Fruit fly (Drosophila melanogaster) whole organism, prepupa: ENCODE results near the gene Larp7.

Experiments used
- Blimp-1 ChIP-seq: fragments of 200-800 bp; sonication (Bioruptor generic); optimal IDR thresholded peaks from 3 replicates; lab custom pipeline; 2017; ENCODE audit warnings: missing biosample characterization, missing genetic modification characterization, mild to moderate bottlenecking, moderate library complexity, missing genetic modification reagents
- CG10631 ChIP-seq: fragments of 200-800 bp; sonication (Bioruptor generic); optimal IDR thresholded peaks from 2 replicates; lab custom pipeline; 2016; ENCODE audit warnings: missing biosample characterization, missing genetic modification characterization
- CG10669 ChIP-seq: fragments of 200-800 bp; sonication (Bioruptor generic); optimal IDR thresholded peaks from 3 replicates; lab custom pipeline; 2018; ENCODE audit warnings: missing biosample characterization, mild to moderate bottlenecking, missing genetic modification characterization, moderate library complexity
- CG15336 ChIP-seq: fragments of 200-800 bp; sonication (Bioruptor generic); IDR thresholded peaks from 2 replicates; pipeline ENCODE4 v1.3.6; 2022; ENCODE audit warnings: missing biosample characterization, missing genetic modification characterization
- CG16779 ChIP-seq: fragments of 200-800 bp; sonication (Bioruptor generic); optimal IDR thresholded peaks from 3 replicates; lab custom pipeline; 2017; ENCODE audit warnings: missing biosample characterization, mild to moderate bottlenecking, missing genetic modification characterization
- CG3032 ChIP-seq: fragments of 200-800 bp; optimal IDR thresholded peaks from 2 replicates; lab custom pipeline; 2019; ENCODE audit warnings: missing biosample characterization, mild to moderate bottlenecking, missing genetic modification characterization, moderate library complexity
- CG31627 ChIP-seq: fragments of 200-800 bp; sonication (Bioruptor generic); optimal IDR thresholded peaks from 3 replicates; lab custom pipeline; 2016; ENCODE audit warnings: missing biosample characterization, missing genetic modification characterization
- CG4318 ChIP-seq: fragments of 200-800 bp; sonication (Bioruptor generic); optimal IDR thresholded peaks from 3 replicates; lab custom pipeline; 2017; ENCODE audit warnings: missing biosample characterization, mild to moderate bottlenecking, missing genetic modification characterization
- CG6276 ChIP-seq: fragments of 200-800 bp; sonication (Bioruptor generic); optimal IDR thresholded peaks from 2 replicates; lab custom pipeline; 2017; ENCODE audit warnings: missing biosample characterization, mild to moderate bottlenecking, missing genetic modification characterization
- CG6808 ChIP-seq: fragments of 200-800 bp; sonication (Bioruptor generic); optimal IDR thresholded peaks from 3 replicates; lab custom pipeline; 2017; ENCODE audit warnings: missing biosample characterization, missing genetic modification characterization, mild to moderate bottlenecking, moderate library complexity, missing genetic modification reagents
- CG6854 ChIP-seq: fragments of 200-800 bp; sonication (Bioruptor generic); optimal IDR thresholded peaks from 2 replicates; lab custom pipeline; 2017; ENCODE audit warnings: missing biosample characterization, mild to moderate bottlenecking, missing genetic modification characterization
- CG7368 ChIP-seq: fragments of 200-800 bp; sonication (Bioruptor generic); optimal IDR thresholded peaks from 3 replicates; lab custom pipeline; 2016; ENCODE audit warnings: missing biosample characterization, missing genetic modification characterization
- CG8119 ChIP-seq: fragments of 200-800 bp; sonication (Bioruptor generic); IDR thresholded peaks from 3 replicates; pipeline ENCODE4 v1.3.6; 2022; ENCODE audit warnings: missing biosample characterization, missing genetic modification characterization
- CG9139 ChIP-seq: fragments of 200-800 bp; sonication (Bioruptor generic); optimal IDR thresholded peaks from 3 replicates; lab custom pipeline; 2017; ENCODE audit warnings: missing biosample characterization, mild to moderate bottlenecking, missing genetic modification characterization
- Eip78C ChIP-seq: fragments of 200-800 bp; sonication (Bioruptor generic); peaks from one replicate; lab custom pipeline; 2016; ENCODE audit warnings: missing biosample characterization, missing genetic modification characterization
- Eip93F ChIP-seq: fragments of 200-800 bp; sonication (Bioruptor generic); optimal IDR thresholded peaks from 2 replicates; lab custom pipeline; 2016; ENCODE audit warnings: missing biosample characterization, mild to moderate bottlenecking, missing genetic modification characterization
- Gug ChIP-seq: fragments of 200-800 bp; sonication (Bioruptor generic); IDR thresholded peaks from 2 replicates; pipeline ENCODE4 v1.3.6; 2022; ENCODE audit warnings: missing biosample characterization, missing genetic modification characterization
- Hr39 ChIP-seq: fragments of 200-800 bp; sonication (Bioruptor generic); optimal IDR thresholded peaks from 2 replicates; lab custom pipeline; 2016; ENCODE audit warnings: missing biosample characterization, missing genetic modification characterization
- Met ChIP-seq: fragments of 200-800 bp; sonication (Bioruptor generic); optimal IDR thresholded peaks from 3 replicates; lab custom pipeline; 2016; ENCODE audit warnings: missing biosample characterization, missing genetic modification characterization
- Sox102F ChIP-seq: fragments of 200-800 bp; sonication (Bioruptor generic); optimal IDR thresholded peaks from 2 replicates; lab custom pipeline; 2016; ENCODE audit warnings: missing biosample characterization, mild to moderate bottlenecking, missing genetic modification characterization
- Sox14 ChIP-seq: fragments of 200-800 bp; sonication (Bioruptor generic); optimal IDR thresholded peaks from 3 replicates; lab custom pipeline; 2016; ENCODE audit warnings: missing biosample characterization, missing genetic modification characterization
- achi ChIP-seq: fragments of 200-800 bp; sonication (Bioruptor generic); optimal IDR thresholded peaks from 3 replicates; lab custom pipeline; 2016; ENCODE audit warnings: missing biosample characterization, missing genetic modification characterization
- acj6 ChIP-seq: fragments of 200-800 bp; sonication (Bioruptor generic); optimal IDR thresholded peaks from 3 replicates; lab custom pipeline; 2016; ENCODE audit warnings: missing biosample characterization, missing genetic modification characterization
- cyc ChIP-seq: fragments of 200-800 bp; sonication (Bioruptor generic); optimal IDR thresholded peaks from 3 replicates; lab custom pipeline; 2016; ENCODE audit warnings: missing biosample characterization, missing genetic modification characterization
- dac ChIP-seq: fragments of 200-800 bp; sonication (Bioruptor generic); optimal IDR thresholded peaks from 2 replicates; lab custom pipeline; 2017; ENCODE audit warnings: missing biosample characterization, mild to moderate bottlenecking, missing genetic modification characterization
- dsx ChIP-seq: fragments of 200-800 bp; optimal IDR thresholded peaks from 3 replicates; lab custom pipeline; 2019; ENCODE audit warnings: missing biosample characterization, mild to moderate bottlenecking, missing genetic modification characterization, moderate library complexity; ENCODE audit not compliant: poor library complexity, severe bottlenecking
- eg ChIP-seq: fragments of 200-800 bp; sonication (Bioruptor generic); IDR thresholded peaks from 3 replicates; pipeline ENCODE4 v1.3.6; 2022; ENCODE audit warnings: missing biosample characterization, missing genetic modification characterization
- esn ChIP-seq: fragments of 200-800 bp; sonication (Bioruptor generic); optimal IDR thresholded peaks from 2 replicates; lab custom pipeline; 2016; ENCODE audit warnings: missing biosample characterization, mild to moderate bottlenecking, missing genetic modification characterization, moderate library complexity
- fd59A ChIP-seq: fragments of 200-800 bp; sonication (Bioruptor generic); optimal IDR thresholded peaks from 2 replicates; lab custom pipeline; 2017; ENCODE audit warnings: missing biosample characterization, mild to moderate bottlenecking, missing genetic modification characterization, missing genetic modification reagents
- fd85E ChIP-seq: fragments of 200-800 bp; sonication (Bioruptor generic); optimal IDR thresholded peaks from 3 replicates; lab custom pipeline; 2016; ENCODE audit warnings: missing biosample characterization, missing genetic modification characterization
- lz ChIP-seq: fragments of 200-800 bp; sonication (Bioruptor generic); optimal IDR thresholded peaks from 3 replicates; lab custom pipeline; 2016; ENCODE audit warnings: missing biosample characterization, missing genetic modification characterization
- pdm3 ChIP-seq: fragments of 200-800 bp; sonication (Bioruptor generic); optimal IDR thresholded peaks from 3 replicates; lab custom pipeline; 2016; ENCODE audit warnings: missing biosample characterization, missing genetic modification characterization
- ss ChIP-seq, 2 experiments: fragments of 200-800 bp; sonication (Bioruptor generic); optimal IDR thresholded peaks; 2 replicates in 1 of 2; 3 replicates in 1 of 2; lab custom pipeline; 2017 to 2018; ENCODE audit warnings: mild to moderate bottlenecking in 2 of 2, missing biosample characterization in 2 of 2, missing genetic modification characterization in 2 of 2, moderate library complexity in 1 of 2
- svp ChIP-seq: fragments of 200-800 bp; sonication (Bioruptor generic); peaks from one replicate; lab custom pipeline; 2016; ENCODE audit warnings: missing biosample characterization, missing genetic modification characterization
- topi ChIP-seq: fragments of 200-800 bp; sonication (Bioruptor generic); optimal IDR thresholded peaks from 3 replicates; lab custom pipeline; 2016; ENCODE audit warnings: missing biosample characterization, missing genetic modification characterization

The Larp7 gene

dm6 chrX:9267598-9267997, 24.0 kb downstream of the Larp7 start, which contains the start of gene Erk7:
TSS of gene Erk7 (minus strand) at chrX:9267698.
- TF ChIP-seq Eip93F = no peak
- no peak for TF ChIP-seq CG10669 (GFP tag; lab: Kevin White, UChicago)
- TF ChIP-seq lz = no peak
- no peak for TF ChIP-seq fd85E (GFP tag; lab: Kevin White, UChicago)
- TF ChIP-seq CG8119 = no peak
- TF ChIP-seq eg (GFP tag; lab: Robert Waterston, UW) = no peak
- TF ChIP-seq CG4318 (GFP tag; lab: Kevin White, UChicago) = no peak
- TF ChIP-seq topi (GFP tag; lab: Kevin White, UChicago) = no peak
- no peak for TF ChIP-seq CG3032 (tag; lab: Kevin White, UChicago)
- no peak for TF ChIP-seq CG10631 (GFP tag; lab: Kevin White, UChicago)
- no peak for TF ChIP-seq CG15336 (GFP tag; lab: Robert Waterston, UW)
- no peak for TF ChIP-seq Sox14
- TF ChIP-seq Met (GFP tag; lab: Kevin White, UChicago) = no peak
- TF ChIP-seq dsx (GFP tag; lab: Kevin White, UChicago) = no peak
- no peak for TF ChIP-seq esn (GFP tag; lab: Kevin White, UChicago)
- no peak for TF ChIP-seq CG9139 (GFP tag; lab: Kevin White, UChicago)
- no peak for TF ChIP-seq acj6 (GFP tag; lab: Kevin White, UChicago)
- TF ChIP-seq Sox102F (GFP tag; lab: Kevin White, UChicago) = no peak
- TF ChIP-seq CG6808 (GFP tag; lab: Kevin White, UChicago) = no peak
- no peak for TF ChIP-seq pdm3

- TF ChIP-seq acj6 (GFP tag; lab: Kevin White, UChicago) = no peak
- TF ChIP-seq Met (GFP tag; lab: Kevin White, UChicago) = no peak
- TF ChIP-seq CG31627 = no peak
- no peak for TF ChIP-seq Blimp-1 (GFP tag; lab: Kevin White, UChicago)
- TF ChIP-seq CG7368 (GFP tag; lab: Kevin White, UChicago) = no peak
- TF ChIP-seq svp (GFP tag; lab: Kevin White, UChicago) = no peak
- TF ChIP-seq topi (GFP tag; lab: Kevin White, UChicago) = no peak
- no peak for TF ChIP-seq CG6854 (GFP tag; lab: Kevin White, UChicago)
- no peak for TF ChIP-seq esn (GFP tag; lab: Kevin White, UChicago)
- TF ChIP-seq dac = no peak
- TF ChIP-seq, all 60 proteins: peak for 0
Measured at dm6 chrX:9269825-9270224, 26.2 kb downstream of the Larp7 start, which contains the start of gene CG17440. TSS of gene CG17440 (minus strand) at chrX:9269925.

dm6 chrX:9272830-9273507, 29.4 kb downstream of the Larp7 start, which contains the start of the genes Cfp1 and Aladin:
TSS of gene Cfp1 (minus strand) at chrX:9272960.
TSS of gene Aladin (plus strand) at chrX:9273413.
- TF ChIP-seq dsx (GFP tag; lab: Kevin White, UChicago) (no peak), Eip93F (no peak), ss (GFP tag; optimal IDR thresholded peaks at IDR 0.05; lab: Kevin White, UChicago) (no peak), esn (GFP tag; lab: Kevin White, UChicago) (peak; percentile 24)
- TF ChIP-seq, all 60 proteins: peak for 1

- no peak for TF ChIP-seq acj6 (GFP tag; lab: Kevin White, UChicago)
- TF ChIP-seq Gug (GFP tag; lab: Robert Waterston, UW) = no peak
- no peak for TF ChIP-seq CG6854 (GFP tag; lab: Kevin White, UChicago)
- no peak for TF ChIP-seq Hr39 (GFP tag; lab: Kevin White, UChicago)
- no peak for TF ChIP-seq fd59A (GFP tag; lab: Kevin White, UChicago)
- TF ChIP-seq CG4318 (GFP tag; lab: Kevin White, UChicago) = no peak
- no peak for TF ChIP-seq cyc (GFP tag; lab: Kevin White, UChicago)
- no peak for TF ChIP-seq Eip78C (GFP tag; lab: Kevin White, UChicago)
- TF ChIP-seq CG6276 (GFP tag; lab: Kevin White, UChicago) = no peak
- TF ChIP-seq esn (GFP tag; lab: Kevin White, UChicago) = no peak
- no peak for TF ChIP-seq ss (GFP tag; optimal IDR thresholded peaks at IDR 0.05; lab: Kevin White, UChicago)
- no peak for TF ChIP-seq svp (GFP tag; lab: Kevin White, UChicago)
- TF ChIP-seq CG16779 (tag; lab: Kevin White, UChicago) = no peak
- no peak for TF ChIP-seq achi (GFP tag; lab: Kevin White, UChicago)
- no peak for TF ChIP-seq CG31627
Measured at dm6 chrX:9281998-9282644, 38.5 kb downstream of the Larp7 start.
